Fruit fly (Drosophila melanogaster) whole organism, prepupa: Measurements from ENCODE around the gene pyd.

Experiments
- Blimp-1 ChIP-seq: fragments of 200-800 bp; sonication (Bioruptor generic); optimal IDR thresholded peaks from 3 replicates; lab custom pipeline; 2017; ENCODE audit warnings: missing biosample characterization, missing genetic modification characterization, mild to moderate bottlenecking, moderate library complexity, missing genetic modification reagents
- CG10631 ChIP-seq: fragments of 200-800 bp; sonication (Bioruptor generic); optimal IDR thresholded peaks from 2 replicates; lab custom pipeline; 2016; ENCODE audit warnings: missing biosample characterization, missing genetic modification characterization
- CG10669 ChIP-seq: fragments of 200-800 bp; sonication (Bioruptor generic); optimal IDR thresholded peaks from 3 replicates; lab custom pipeline; 2018; ENCODE audit warnings: missing biosample characterization, mild to moderate bottlenecking, missing genetic modification characterization, moderate library complexity
- CG11294 ChIP-seq: fragments of 200-800 bp; sonication (Bioruptor generic); IDR thresholded peaks from 2 replicates; pipeline ENCODE4 v1.3.6; 2022; ENCODE audit warnings: missing biosample characterization, missing genetic modification characterization
- CG11762 ChIP-seq: fragments of 200-800 bp; sonication (Bioruptor generic); optimal IDR thresholded peaks from 3 replicates; lab custom pipeline; 2016; ENCODE audit warnings: missing biosample characterization, missing genetic modification characterization; ENCODE audit not compliant: insufficient read depth
- CG16779 ChIP-seq: fragments of 200-800 bp; sonication (Bioruptor generic); optimal IDR thresholded peaks from 3 replicates; lab custom pipeline; 2017; ENCODE audit warnings: missing biosample characterization, mild to moderate bottlenecking, missing genetic modification characterization
- CG31627 ChIP-seq: fragments of 200-800 bp; sonication (Bioruptor generic); optimal IDR thresholded peaks from 3 replicates; lab custom pipeline; 2016; ENCODE audit warnings: missing biosample characterization, missing genetic modification characterization
- CG32006 ChIP-seq: fragments of 200-800 bp; sonication (Bioruptor generic); optimal IDR thresholded peaks from 3 replicates; lab custom pipeline; 2017; ENCODE audit warnings: missing biosample characterization, mild to moderate bottlenecking, missing genetic modification characterization
- CG34406 ChIP-seq: fragments of 200-800 bp; sonication (Bioruptor generic); optimal IDR thresholded peaks from 3 replicates; lab custom pipeline; 2016; ENCODE audit warnings: missing biosample characterization, missing genetic modification characterization
- CG3919 ChIP-seq: fragments of 200-800 bp; sonication (Bioruptor generic); optimal IDR thresholded peaks from 3 replicates; lab custom pipeline; 2016; ENCODE audit warnings: missing biosample characterization, missing genetic modification characterization
- CG4318 ChIP-seq: fragments of 200-800 bp; sonication (Bioruptor generic); optimal IDR thresholded peaks from 3 replicates; lab custom pipeline; 2017; ENCODE audit warnings: missing biosample characterization, mild to moderate bottlenecking, missing genetic modification characterization
- CG6163 ChIP-seq: fragments of 200-800 bp; sonication (Bioruptor generic); IDR thresholded peaks from 3 replicates; pipeline ENCODE4 v1.3.6; 2022; ENCODE audit warnings: missing biosample characterization, missing genetic modification characterization
- CG6276 ChIP-seq: fragments of 200-800 bp; sonication (Bioruptor generic); optimal IDR thresholded peaks from 2 replicates; lab custom pipeline; 2017; ENCODE audit warnings: missing biosample characterization, mild to moderate bottlenecking, missing genetic modification characterization
- CG6808 ChIP-seq: fragments of 200-800 bp; sonication (Bioruptor generic); optimal IDR thresholded peaks from 3 replicates; lab custom pipeline; 2017; ENCODE audit warnings: missing biosample characterization, missing genetic modification characterization, mild to moderate bottlenecking, moderate library complexity, missing genetic modification reagents
- CG6854 ChIP-seq: fragments of 200-800 bp; sonication (Bioruptor generic); optimal IDR thresholded peaks from 2 replicates; lab custom pipeline; 2017; ENCODE audit warnings: missing biosample characterization, mild to moderate bottlenecking, missing genetic modification characterization
- CG8119 ChIP-seq: fragments of 200-800 bp; sonication (Bioruptor generic); IDR thresholded peaks from 3 replicates; pipeline ENCODE4 v1.3.6; 2022; ENCODE audit warnings: missing biosample characterization, missing genetic modification characterization
- CG8319 ChIP-seq: fragments of 200-800 bp; sonication (Bioruptor generic); optimal IDR thresholded peaks from 3 replicates; lab custom pipeline; 2016; ENCODE audit warnings: missing biosample characterization, missing genetic modification characterization
- CG8632 ChIP-seq: fragments of 200-800 bp; sonication (Bioruptor generic); optimal IDR thresholded peaks from 3 replicates; lab custom pipeline; 2016; ENCODE audit warnings: missing biosample characterization, missing genetic modification characterization
- CG9139 ChIP-seq: fragments of 200-800 bp; sonication (Bioruptor generic); optimal IDR thresholded peaks from 3 replicates; lab custom pipeline; 2017; ENCODE audit warnings: missing biosample characterization, mild to moderate bottlenecking, missing genetic modification characterization
- Eip75B ChIP-seq: fragments of 200-800 bp; sonication (Bioruptor generic); optimal IDR thresholded peaks from 3 replicates; lab custom pipeline; 2016; ENCODE audit warnings: missing biosample characterization, missing genetic modification characterization
- Eip78C ChIP-seq: fragments of 200-800 bp; sonication (Bioruptor generic); peaks from one replicate; lab custom pipeline; 2016; ENCODE audit warnings: missing biosample characterization, missing genetic modification characterization
- Eip93F ChIP-seq: fragments of 200-800 bp; sonication (Bioruptor generic); optimal IDR thresholded peaks from 2 replicates; lab custom pipeline; 2016; ENCODE audit warnings: missing biosample characterization, mild to moderate bottlenecking, missing genetic modification characterization
- Ets21C ChIP-seq: fragments of 200-800 bp; sonication (Bioruptor generic); optimal IDR thresholded peaks from 3 replicates; lab custom pipeline; 2016; ENCODE audit warnings: missing biosample characterization, missing genetic modification characterization
- Gug ChIP-seq: fragments of 200-800 bp; sonication (Bioruptor generic); IDR thresholded peaks from 2 replicates; pipeline ENCODE4 v1.3.6; 2022; ENCODE audit warnings: missing biosample characterization, missing genetic modification characterization
- Hr38 ChIP-seq: sonication (Bioruptor generic); optimal IDR thresholded peaks from 2 replicates; lab custom pipeline; 2016; ENCODE audit warnings: missing biosample characterization, missing genetic modification characterization
- Hr39 ChIP-seq: fragments of 200-800 bp; sonication (Bioruptor generic); optimal IDR thresholded peaks from 2 replicates; lab custom pipeline; 2016; ENCODE audit warnings: missing biosample characterization, missing genetic modification characterization
- Hr4 ChIP-seq: fragments of 200-800 bp; sonication (Bioruptor generic); optimal IDR thresholded peaks from 3 replicates; lab custom pipeline; 2016; ENCODE audit warnings: missing biosample characterization, missing genetic modification characterization
- OdsH ChIP-seq: fragments of 200-800 bp; sonication (Bioruptor generic); optimal IDR thresholded peaks from 3 replicates; lab custom pipeline; 2016; ENCODE audit warnings: missing biosample characterization, missing genetic modification characterization
- Sox15 ChIP-seq: fragments of 200-800 bp; sonication (Bioruptor generic); optimal IDR thresholded peaks from 3 replicates; lab custom pipeline; 2016; ENCODE audit warnings: missing biosample characterization, missing genetic modification characterization
- achi ChIP-seq: fragments of 200-800 bp; sonication (Bioruptor generic); optimal IDR thresholded peaks from 3 replicates; lab custom pipeline; 2016; ENCODE audit warnings: missing biosample characterization, missing genetic modification characterization
- acj6 ChIP-seq: fragments of 200-800 bp; sonication (Bioruptor generic); optimal IDR thresholded peaks from 3 replicates; lab custom pipeline; 2016; ENCODE audit warnings: missing biosample characterization, missing genetic modification characterization
- cyc ChIP-seq: fragments of 200-800 bp; sonication (Bioruptor generic); optimal IDR thresholded peaks from 3 replicates; lab custom pipeline; 2016; ENCODE audit warnings: missing biosample characterization, missing genetic modification characterization
- dac ChIP-seq: fragments of 200-800 bp; sonication (Bioruptor generic); optimal IDR thresholded peaks from 2 replicates; lab custom pipeline; 2017; ENCODE audit warnings: missing biosample characterization, mild to moderate bottlenecking, missing genetic modification characterization
- dsx ChIP-seq: fragments of 200-800 bp; optimal IDR thresholded peaks from 3 replicates; lab custom pipeline; 2019; ENCODE audit warnings: missing biosample characterization, mild to moderate bottlenecking, missing genetic modification characterization, moderate library complexity; ENCODE audit not compliant: poor library complexity, severe bottlenecking
- eg ChIP-seq: fragments of 200-800 bp; sonication (Bioruptor generic); IDR thresholded peaks from 3 replicates; pipeline ENCODE4 v1.3.6; 2022; ENCODE audit warnings: missing biosample characterization, missing genetic modification characterization
- esn ChIP-seq: fragments of 200-800 bp; sonication (Bioruptor generic); optimal IDR thresholded peaks from 2 replicates; lab custom pipeline; 2016; ENCODE audit warnings: missing biosample characterization, mild to moderate bottlenecking, missing genetic modification characterization, moderate library complexity
- fd59A ChIP-seq: fragments of 200-800 bp; sonication (Bioruptor generic); optimal IDR thresholded peaks from 2 replicates; lab custom pipeline; 2017; ENCODE audit warnings: missing biosample characterization, mild to moderate bottlenecking, missing genetic modification characterization, missing genetic modification reagents
- fd85E ChIP-seq: fragments of 200-800 bp; sonication (Bioruptor generic); optimal IDR thresholded peaks from 3 replicates; lab custom pipeline; 2016; ENCODE audit warnings: missing biosample characterization, missing genetic modification characterization
- fkh ChIP-seq: fragments of 200-800 bp; sonication (Bioruptor generic); optimal IDR thresholded peaks from 3 replicates; lab custom pipeline; 2017; ENCODE audit warnings: missing biosample characterization, mild to moderate bottlenecking, missing genetic modification characterization, moderate library complexity
- lz ChIP-seq: fragments of 200-800 bp; sonication (Bioruptor generic); optimal IDR thresholded peaks from 3 replicates; lab custom pipeline; 2016; ENCODE audit warnings: missing biosample characterization, missing genetic modification characterization
- net ChIP-seq: fragments of 200-800 bp; sonication (Bioruptor generic); optimal IDR thresholded peaks from 3 replicates; lab custom pipeline; 2016; ENCODE audit warnings: missing biosample characterization, missing genetic modification characterization
- pdm3 ChIP-seq: fragments of 200-800 bp; sonication (Bioruptor generic); optimal IDR thresholded peaks from 3 replicates; lab custom pipeline; 2016; ENCODE audit warnings: missing biosample characterization, missing genetic modification characterization
- salr ChIP-seq, 2 experiments: fragments of 200-800 bp; sonication (Bioruptor generic); optimal IDR thresholded peaks; 3 replicates each; lab custom pipeline; 2016 to 2018; ENCODE audit warnings: missing biosample characterization in 2 of 2, missing genetic modification characterization in 2 of 2, mild to moderate bottlenecking in 1 of 2
- spab ChIP-seq: fragments of 200-800 bp; sonication (Bioruptor generic); optimal IDR thresholded peaks from 2 replicates; lab custom pipeline; 2017; ENCODE audit warnings: missing biosample characterization, mild to moderate bottlenecking, missing genetic modification characterization, missing genetic modification reagents
- svp ChIP-seq: fragments of 200-800 bp; sonication (Bioruptor generic); peaks from one replicate; lab custom pipeline; 2016; ENCODE audit warnings: missing biosample characterization, missing genetic modification characterization
- topi ChIP-seq: fragments of 200-800 bp; sonication (Bioruptor generic); optimal IDR thresholded peaks from 3 replicates; lab custom pipeline; 2016; ENCODE audit warnings: missing biosample characterization, missing genetic modification characterization
- vri ChIP-seq: fragments of 200-800 bp; sonication (Bioruptor generic); optimal IDR thresholded peaks from 3 replicates; lab custom pipeline; 2016; ENCODE audit warnings: missing biosample characterization, mild to moderate bottlenecking, missing genetic modification characterization

pyd gene

DNA sequence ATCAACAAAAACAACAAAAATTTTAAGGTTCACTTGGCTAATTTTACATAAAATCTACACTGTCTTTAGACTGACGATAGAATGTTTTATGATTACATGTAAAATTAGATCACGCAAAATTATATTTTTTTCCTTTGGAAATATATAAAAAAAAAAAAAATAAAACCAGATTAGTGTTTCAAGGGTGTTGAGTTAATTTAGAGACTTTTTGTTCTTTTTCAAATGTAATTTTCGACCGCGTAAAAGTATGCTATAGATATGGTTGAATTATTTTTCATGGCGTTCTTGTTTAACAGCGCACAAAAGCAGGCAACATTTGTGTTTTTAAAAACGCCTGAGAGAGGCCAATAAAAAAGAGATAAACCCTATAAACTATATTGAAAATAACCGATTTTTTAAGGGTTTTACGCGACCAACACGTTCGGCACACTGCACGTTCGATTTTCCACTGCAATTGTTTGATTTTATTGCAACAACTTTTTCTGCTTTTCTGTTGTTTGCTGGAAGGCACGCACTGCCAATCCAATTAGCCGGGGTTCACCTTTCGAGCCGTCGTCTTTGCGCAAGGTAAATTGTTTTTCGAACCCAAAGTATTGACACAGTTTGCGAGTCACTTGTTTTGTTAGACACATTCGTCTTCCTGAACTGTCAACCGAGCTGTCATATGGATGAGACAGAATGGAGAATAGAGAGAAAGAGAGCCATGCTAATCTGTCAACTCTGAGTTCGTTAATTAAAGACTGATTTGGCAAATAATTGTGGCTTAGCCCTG lies 68.4 kb downstream of the pyd start (continued):
- TF ChIP-seq CG31627: no peak
- no peak for TF ChIP-seq CG6854 (GFP tag; lab: Kevin White, UChicago)
- no peak for TF ChIP-seq OdsH (GFP tag; lab: Kevin White, UChicago)
- no peak for TF ChIP-seq Blimp-1 (GFP tag; lab: Kevin White, UChicago)
- no peak; the same call in 2 of the 3 replicates for TF ChIP-seq CG6163 (GFP tag; lab: Robert Waterston, UW)
- no peak for TF ChIP-seq Sox15
- TF ChIP-seq CG11294 (GFP tag; lab: Robert Waterston, UW): no peak
- TF ChIP-seq Ets21C (GFP tag; lab: Kevin White, UChicago): no peak
- TF ChIP-seq Eip78C (GFP tag; lab: Kevin White, UChicago): peak; percentile 69
- TF ChIP-seq Eip93F (GFP tag; lab: Kevin White, UChicago): no peak
- no peak for TF ChIP-seq eg (GFP tag; lab: Robert Waterston, UW)
- TF ChIP-seq CG4318 (GFP tag; lab: Kevin White, UChicago): no peak
- no peak for TF ChIP-seq Hr39 (GFP tag; lab: Kevin White, UChicago)
- TF ChIP-seq Eip75B: no peak
- TF ChIP-seq CG6276: peak; percentile 34
- no peak for TF ChIP-seq CG8119 (GFP tag; lab: Robert Waterston, UW)
- no peak for TF ChIP-seq vri (GFP tag; lab: Kevin White, UChicago)
- peak; percentile 42 for TF ChIP-seq svp (GFP tag; lab: Kevin White, UChicago)
- TF ChIP-seq fd59A (GFP tag; lab: Kevin White, UChicago): no peak

DNA sequence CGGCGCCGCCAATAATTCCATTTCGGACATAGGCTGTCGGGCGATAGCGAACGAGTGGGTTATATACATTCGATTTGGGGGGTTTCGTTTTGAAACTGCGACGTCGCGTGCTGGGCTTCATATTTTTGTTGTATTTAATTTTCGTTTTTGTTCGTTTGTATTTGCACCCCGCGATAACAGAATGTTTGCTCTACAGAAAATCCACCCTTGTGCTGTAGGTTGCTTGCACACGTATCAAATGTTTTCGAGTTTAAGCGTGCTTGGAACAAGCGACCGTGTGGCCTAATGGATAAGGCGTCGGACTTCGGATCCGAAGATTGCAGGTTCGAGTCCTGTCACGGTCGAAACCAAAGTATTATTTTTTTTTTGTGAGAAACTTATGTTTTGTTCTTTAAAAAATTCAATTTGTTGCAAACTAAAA lies 69.0 kb downstream of the pyd start:
- TF ChIP-seq CG8632 (GFP tag; lab: Kevin White, UChicago) (no peak), Hr39 (GFP tag; lab: Kevin White, UChicago) (no peak), CG8319 (no peak), CG6163 (GFP tag; lab: Robert Waterston, UW) (peak; percentile 34; the same call in 1 of the 3 replicates), OdsH (GFP tag; lab: Kevin White, UChicago) (no peak), eg (GFP tag; lab: Robert Waterston, UW) (0 out of 3 replicates have a peak, but pooled peaks have one; percentile 4), lz (GFP tag; lab: Kevin White, UChicago) (no peak), esn (GFP tag; lab: Kevin White, UChicago) (no peak), acj6 (GFP tag; lab: Kevin White, UChicago) (no peak), CG16779 (tag; lab: Kevin White, UChicago) (peak; percentile 19), CG4318 (GFP tag; lab: Kevin White, UChicago) (no peak), fd59A (GFP tag; lab: Kevin White, UChicago) (no peak), dsx (GFP tag; lab: Kevin White, UChicago) (no peak), spab (GFP tag; lab: Kevin White, UChicago) (no peak), CG34406 (GFP tag; lab: Kevin White, UChicago) (no peak), CG31627 (no peak), topi (GFP tag; lab: Kevin White, UChicago) (no peak), pdm3 (no peak), fkh (peak; percentile 53), Gug (GFP tag; lab: Robert Waterston, UW) (no peak), salr (GFP tag; optimal IDR thresholded peaks at IDR 0.05; lab: Kevin White, UChicago) (no peak), CG8119 (GFP tag; lab: Robert Waterston, UW) (no peak), fd85E (GFP tag; lab: Kevin White, UChicago) (no peak), CG10631 (GFP tag; lab: Kevin White, UChicago) (no peak), CG32006 (GFP tag; lab: Kevin White, UChicago) (no peak), CG9139 (GFP tag; lab: Kevin White, UChicago) (peak; percentile 23), Hr38 (GFP tag; lab: Kevin White, UChicago) (no peak), CG6854 (GFP tag; lab: Kevin White, UChicago) (peak; percentile 56), net (GFP tag; lab: Kevin White, UChicago) (no peak), cyc (GFP tag; lab: Kevin White, UChicago) (no peak), CG6808 (GFP tag; lab: Kevin White, UChicago) (peak; percentile 36), CG3919 (peak; percentile 10), Eip75B (no peak), achi (GFP tag; lab: Kevin White, UChicago) (no peak), CG6276 (peak; percentile 65), CG10669 (GFP tag; lab: Kevin White, UChicago) (no peak), CG11762 (GFP tag; lab: Kevin White, UChicago) (no peak), Hr4 (GFP tag; lab: Kevin White, UChicago) (no peak), dac (GFP tag; lab: Kevin White, UChicago) (no peak), Ets21C (GFP tag; lab: Kevin White, UChicago) (no peak)
